Fruit fly (Drosophila melanogaster) whole organism, embryonic: ENCODE data around the gene cactin.

Experiments used
- Atf6 ChIP-seq: fragments of 200-800 bp; sonication (Bioruptor generic); IDR thresholded peaks from 2 replicates; pipeline ENCODE4 v1.3.6; 2022; ENCODE audit warnings: missing biosample characterization, missing genetic modification characterization
- BtbVII ChIP-seq: fragments of 200-800 bp; sonication (Bioruptor generic); optimal IDR thresholded peaks from 3 replicates; lab custom pipeline; 2017; ENCODE audit warnings: missing biosample characterization, mild to moderate bottlenecking, missing genetic modification characterization
- CG10462 ChIP-seq: fragments of 200-800 bp; sonication (Bioruptor generic); optimal IDR thresholded peaks from 2 replicates; lab custom pipeline; 2016; ENCODE audit warnings: missing biosample characterization, missing genetic modification characterization
- CG11247 ChIP-seq: fragments of 200-800 bp; sonication (Bioruptor generic); IDR thresholded peaks from 2 replicates; pipeline ENCODE4 v1.3.6; 2022; ENCODE audit warnings: missing biosample characterization, missing genetic modification characterization
- CG12391 ChIP-seq: fragments of 200-800 bp; sonication (Bioruptor generic); optimal IDR thresholded peaks from 3 replicates; lab custom pipeline; 2018; ENCODE audit warnings: missing biosample characterization, mild to moderate bottlenecking, missing genetic modification characterization, moderate library complexity
- CG14050 ChIP-seq: fragments of 200-800 bp; sonication (Bioruptor generic); IDR thresholded peaks from 3 replicates; pipeline ENCODE4 v1.3.6; 2022; ENCODE audit warnings: missing biosample characterization, missing genetic modification characterization
- CG14965 ChIP-seq: fragments of 200-800 bp; sonication (Bioruptor generic); optimal IDR thresholded peaks from 2 replicates; lab custom pipeline; 2016; ENCODE audit warnings: missing biosample characterization, missing genetic modification characterization, borderline replicate concordance
- CG4328 ChIP-seq: fragments of 200-800 bp; sonication (Bioruptor generic); optimal IDR thresholded peaks from 3 replicates; lab custom pipeline; 2017; ENCODE audit warnings: missing biosample characterization, missing genetic modification reagents, missing genetic modification characterization
- CG4424 ChIP-seq: fragments of 200-800 bp; sonication (Bioruptor generic); optimal IDR thresholded peaks from 3 replicates; lab custom pipeline; 2016; ENCODE audit warnings: missing biosample characterization, missing genetic modification characterization
- CG6683 ChIP-seq: fragments of 200-800 bp; sonication (Bioruptor generic); optimal IDR thresholded peaks from 2 replicates; lab custom pipeline; 2017; ENCODE audit warnings: missing biosample characterization, mild to moderate bottlenecking, missing genetic modification characterization, missing genetic modification reagents
- CG7745 ChIP-seq: fragments of 200-800 bp; sonication (Bioruptor generic); optimal IDR thresholded peaks from 2 replicates; lab custom pipeline; 2018; ENCODE audit warnings: missing biosample characterization, mild to moderate bottlenecking, missing genetic modification characterization, moderate library complexity
- CG8388 ChIP-seq: fragments of 200-800 bp; sonication (Bioruptor generic); optimal IDR thresholded peaks from 2 replicates; lab custom pipeline; 2019; ENCODE audit warnings: missing biosample characterization, mild to moderate bottlenecking, missing genetic modification characterization, moderate library complexity
- Camta ChIP-seq: fragments of 200-800 bp; sonication (Bioruptor generic); optimal IDR thresholded peaks from 2 replicates; lab custom pipeline; 2016; ENCODE audit warnings: missing biosample characterization, missing genetic modification characterization
- D ChIP-seq, 2 experiments: fragments of 200-800 bp in 1 of 2; fragments of >200 bp in 1 of 2; sonication (Bioruptor generic) in 1 of 2; optimal IDR thresholded peaks; 2 replicates in 1 of 2; 3 replicates in 1 of 2; lab custom pipeline; 2017; ENCODE audit warnings: mild to moderate bottlenecking in 1 of 2, missing biosample characterization in 1 of 2, missing genetic modification characterization in 1 of 2, missing genetic modification reagents in 1 of 2
- Deaf1 ChIP-seq: fragments of 200-800 bp; optimal IDR thresholded peaks from 3 replicates; lab custom pipeline; 2019; ENCODE audit warnings: missing biosample characterization, mild to moderate bottlenecking, missing genetic modification characterization, moderate library complexity
- Dref ChIP-seq: fragments of 200-800 bp; sonication (Bioruptor generic); IDR thresholded peaks from 2 replicates; pipeline ENCODE4 v1.3.6; 2022; ENCODE audit warnings: missing biosample characterization, missing genetic modification characterization
- Fer2 ChIP-seq: fragments of 200-800 bp; sonication (Bioruptor generic); optimal IDR thresholded peaks from 2 replicates; lab custom pipeline; 2018; ENCODE audit warnings: missing biosample characterization, mild to moderate bottlenecking, missing genetic modification characterization, moderate library complexity
- GATAe ChIP-seq: fragments of 200-800 bp; sonication (Bioruptor generic); conservative IDR thresholded peaks from 2 replicates; pipeline ENCODE4 v1.3.6; 2022; ENCODE audit warnings: missing biosample characterization, missing genetic modification characterization
- HLH54F ChIP-seq: fragments of 200-800 bp; sonication (Bioruptor generic); optimal IDR thresholded peaks from 3 replicates; lab custom pipeline; 2016; ENCODE audit warnings: missing biosample characterization, missing genetic modification characterization
- Hmx ChIP-seq: fragments of 200-800 bp; sonication (Bioruptor generic); optimal IDR thresholded peaks from 2 replicates; lab custom pipeline; 2016; ENCODE audit warnings: missing biosample characterization, missing genetic modification characterization
- Jarid2 ChIP-seq: fragments of 200-800 bp; sonication (Bioruptor generic); optimal IDR thresholded peaks from 3 replicates; lab custom pipeline; 2017; ENCODE audit warnings: mild to moderate bottlenecking, missing biosample characterization, missing genetic modification reagents, missing genetic modification characterization
- Med ChIP-seq: fragments of 200-800 bp; sonication (Bioruptor generic); peaks from one replicate; lab custom pipeline; 2016; ENCODE audit warnings: missing biosample characterization, missing genetic modification characterization, mild to moderate bottlenecking, inconsistent platforms, moderate library complexity
- NC2β ChIP-seq: fragments of 200-800 bp; sonication (Bioruptor generic); optimal IDR thresholded peaks from 2 replicates; lab custom pipeline; 2016; ENCODE audit warnings: missing biosample characterization, missing genetic modification characterization
- Nf-YC ChIP-seq: fragments of 200-800 bp; optimal IDR thresholded peaks from 3 replicates; lab custom pipeline; 2019; ENCODE audit warnings: missing biosample characterization, mild to moderate bottlenecking, missing genetic modification characterization, moderate library complexity
- Six4 ChIP-seq: fragments of 200-800 bp; sonication (Bioruptor generic); optimal IDR thresholded peaks from 2 replicates; lab custom pipeline; 2016; ENCODE audit warnings: missing biosample characterization, missing genetic modification characterization
- Vsx1 ChIP-seq: fragments of 200-800 bp; sonication (Bioruptor generic); optimal IDR thresholded peaks from 2 replicates; lab custom pipeline; 2017; ENCODE audit warnings: missing biosample characterization, mild to moderate bottlenecking, missing genetic modification characterization, missing genetic modification reagents
- Xbp1 ChIP-seq: fragments of 200-800 bp; sonication (Bioruptor generic); optimal IDR thresholded peaks from 3 replicates; lab custom pipeline; 2016; ENCODE audit warnings: missing biosample characterization, mild to moderate bottlenecking, missing genetic modification characterization
- YL-1 ChIP-seq: fragments of 200-800 bp; sonication (Bioruptor generic); optimal IDR thresholded peaks from 3 replicates; lab custom pipeline; 2017; ENCODE audit warnings: missing biosample characterization, mild to moderate bottlenecking, missing genetic modification characterization
- ase ChIP-seq: fragments of 200-800 bp; sonication (Bioruptor generic); IDR thresholded peaks from 3 replicates; pipeline ENCODE4 v1.3.6; 2022; ENCODE audit warnings: missing biosample characterization, missing genetic modification characterization
- cg ChIP-seq: fragments of 200-800 bp; sonication (Bioruptor generic); optimal IDR thresholded peaks from 3 replicates; lab custom pipeline; 2019; ENCODE audit warnings: missing biosample characterization, mild to moderate bottlenecking, missing genetic modification characterization, moderate library complexity
- chinmo ChIP-seq: fragments of 200-800 bp; sonication (Bioruptor generic); IDR thresholded peaks from 4 replicates; pipeline ENCODE4 v1.3.6; 2022; ENCODE audit warnings: missing biosample characterization, missing genetic modification characterization; ENCODE audit not compliant: partially characterized antibody
- chm ChIP-seq: fragments of 200-800 bp; sonication (Bioruptor generic); IDR thresholded peaks from 2 replicates; pipeline ENCODE4 v1.3.6; 2022; ENCODE audit warnings: missing biosample characterization, missing genetic modification characterization
- corto ChIP-seq: fragments of 200-800 bp; sonication (Bioruptor generic); optimal IDR thresholded peaks from 2 replicates; lab custom pipeline; 2016; ENCODE audit warnings: missing biosample characterization, mild to moderate bottlenecking, missing genetic modification characterization, moderate library complexity
- croc ChIP-seq: fragments of 200-800 bp; sonication (Bioruptor generic); conservative IDR thresholded peaks from 3 replicates; pipeline ENCODE4 v1.3.6; 2022; ENCODE audit warnings: missing biosample characterization, missing genetic modification characterization
- crp ChIP-seq, 2 experiments: fragments of 200-800 bp; sonication (Bioruptor generic); optimal IDR thresholded peaks; 2 replicates in 1 of 2; 3 replicates in 1 of 2; lab custom pipeline; 2017; ENCODE audit warnings: missing biosample characterization in 2 of 2, missing genetic modification characterization in 2 of 2, mild to moderate bottlenecking in 1 of 2, moderate library complexity in 1 of 2
- ewg ChIP-seq: fragments of 200-800 bp; sonication (Bioruptor generic); optimal IDR thresholded peaks from 3 replicates; lab custom pipeline; 2017; ENCODE audit warnings: mild to moderate bottlenecking, missing biosample characterization, missing genetic modification reagents, missing genetic modification characterization
- ftz-f1 ChIP-seq: fragments of 200-800 bp; sonication (Bioruptor generic); optimal IDR thresholded peaks from 2 replicates; lab custom pipeline; 2016; ENCODE audit warnings: missing biosample characterization, missing genetic modification characterization
- gro ChIP-seq: fragments of 200-800 bp; sonication (Bioruptor generic); optimal IDR thresholded peaks from 2 replicates; lab custom pipeline; 2016; ENCODE audit warnings: missing biosample characterization, missing genetic modification characterization
- ham ChIP-seq: fragments of 200-800 bp; sonication (Bioruptor generic); IDR thresholded peaks from 2 replicates; pipeline ENCODE4 v1.3.6; 2022; ENCODE audit warnings: missing biosample characterization, missing genetic modification characterization
- kay ChIP-seq: fragments of 200-800 bp; sonication (Bioruptor generic); optimal IDR thresholded peaks from 2 replicates; lab custom pipeline; 2016; ENCODE audit warnings: missing biosample characterization, missing genetic modification characterization
- lab ChIP-seq: fragments of 200-800 bp; sonication (Bioruptor generic); optimal IDR thresholded peaks from 3 replicates; lab custom pipeline; 2017; ENCODE audit warnings: missing biosample characterization, missing genetic modification characterization, mild to moderate bottlenecking, moderate library complexity, missing genetic modification reagents
- lola ChIP-seq, 3 experiments: fragments of >200 bp in 2 of 3; fragments of 200-800 bp in 1 of 3; sonication (Bioruptor generic) in 1 of 3; optimal IDR thresholded peaks; 2 replicates each; lab custom pipeline; 2017 to 2019; ENCODE audit warnings: missing biosample characterization in 3 of 3, missing genetic modification characterization in 3 of 3, mild to moderate bottlenecking in 1 of 3, moderate library complexity in 1 of 3
- peb ChIP-seq: fragments of 200-800 bp; sonication (Bioruptor generic); IDR thresholded peaks from 2 replicates; pipeline ENCODE4 v1.3.6; 2022; ENCODE audit warnings: missing biosample characterization, missing genetic modification characterization
- phol ChIP-seq: fragments of 200-800 bp; sonication (Bioruptor generic); optimal IDR thresholded peaks from 3 replicates; lab custom pipeline; 2018; ENCODE audit warnings: missing biosample characterization, mild to moderate bottlenecking, missing genetic modification characterization, moderate library complexity
- pum ChIP-seq: fragments of 200-800 bp; sonication (Bioruptor generic); optimal IDR thresholded peaks from 2 replicates; lab custom pipeline; 2016; ENCODE audit warnings: missing biosample characterization, missing genetic modification characterization
- scrt ChIP-seq: fragments of 200-800 bp; sonication (Bioruptor generic); optimal IDR thresholded peaks from 2 replicates; lab custom pipeline; 2018; ENCODE audit warnings: missing biosample characterization, mild to moderate bottlenecking, missing genetic modification characterization, moderate library complexity
- sens ChIP-seq: fragments of 200-800 bp; sonication (Bioruptor generic); peaks from one replicate; lab custom pipeline; 2016; ENCODE audit warnings: missing biosample characterization, missing genetic modification characterization
- wdn ChIP-seq: fragments of 200-800 bp; sonication (Bioruptor generic); IDR thresholded peaks from 2 replicates; pipeline ENCODE4 v1.3.6; 2022; ENCODE audit warnings: missing biosample characterization, missing genetic modification characterization
- zf30C ChIP-seq: fragments of 200-800 bp; sonication (Bioruptor generic); optimal IDR thresholded peaks from 3 replicates; lab custom pipeline; 2018; ENCODE audit warnings: missing biosample characterization, mild to moderate bottlenecking, missing genetic modification characterization

Gene cactin

DNA sequence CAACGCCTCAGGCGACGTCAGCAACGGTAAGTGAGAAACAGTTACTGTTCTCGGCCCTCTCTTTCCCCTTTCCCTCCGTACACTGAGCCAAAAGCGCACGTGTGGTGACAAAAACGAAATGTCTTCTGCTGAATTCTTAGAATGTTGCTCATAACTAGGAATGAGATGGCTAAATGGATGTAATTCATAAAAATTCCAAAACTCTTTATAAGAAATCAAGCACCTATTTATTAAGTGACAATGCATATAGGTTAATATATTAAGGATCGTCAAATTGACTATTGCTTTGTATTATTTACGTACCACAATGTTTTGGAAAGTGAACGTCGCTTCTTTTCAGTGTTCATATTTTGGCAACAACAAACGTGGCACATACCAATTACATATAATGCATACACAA, 10.7 kb downstream of the cactin start (continued):
- TF ChIP-seq kay (GFP tag; lab: Kevin White, UChicago) (no peak), sens (peak; percentile 58), Vsx1 (GFP tag; lab: Kevin White, UChicago) (no peak), CG11247 (GFP tag; lab: Robert Waterston, UW) (no peak), Jarid2 (GFP tag; lab: Kevin White, UChicago) (no peak), NC2β (GFP tag; lab: Kevin White, UChicago) (no peak), croc (GFP tag; lab: Robert Waterston, UW) (no peak), CG12391 (tag; lab: Kevin White, UChicago) (peak; percentile 15), Fer2 (tag; lab: Kevin White, UChicago) (no peak), lab (peak; percentile 69), phol (tag; lab: Kevin White, UChicago) (no peak), CG4328 (GFP tag; lab: Kevin White, UChicago) (no peak), ham (no peak), Deaf1 (tag; lab: Kevin White, UChicago) (peak; percentile 2), pum (GFP tag; lab: Kevin White, UChicago) (peak; percentile 11), Atf6 (GFP tag; lab: Robert Waterston, UW) (peak; percentile 60), HLH54F (peak; percentile 26), Xbp1 (GFP tag; lab: Kevin White, UChicago) (peak; percentile 28), CG14965 (no peak)

DNA sequence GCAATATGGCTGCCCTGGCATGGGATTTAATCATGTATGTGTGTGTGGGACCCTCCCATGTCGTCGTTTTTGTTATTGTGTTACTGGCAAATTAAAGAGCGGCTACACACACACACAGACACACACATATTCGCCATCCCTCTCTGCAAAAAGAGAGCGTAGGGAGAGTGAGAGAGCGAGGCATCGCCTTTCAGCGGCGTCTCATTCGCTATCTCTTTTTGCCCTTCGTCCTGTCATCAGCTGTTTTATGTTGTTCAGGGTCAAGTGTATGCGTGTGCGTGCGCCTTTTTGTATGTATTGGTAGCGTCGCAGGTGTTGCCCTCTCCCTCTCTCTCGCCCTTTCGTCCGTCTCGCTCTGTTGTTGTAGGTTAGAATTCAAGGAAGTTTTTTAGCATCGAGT, 13.0 kb downstream of the cactin start:
- TF ChIP-seq corto (GFP tag; lab: Kevin White, UChicago): no peak
- TF ChIP-seq peb (GFP tag; lab: Robert Waterston, UW): no peak
- peak; percentile 49 for TF ChIP-seq ftz-f1 (GFP tag; lab: Kevin White, UChicago)
- no peak for TF ChIP-seq D (optimal IDR thresholded peaks at IDR 0.05; lab: Kevin White, UChicago)
- TF ChIP-seq D (GFP tag; optimal IDR thresholded peaks at IDR 0.05; lab: Kevin White, UChicago): no peak
- TF ChIP-seq CG6683 (GFP tag; lab: Kevin White, UChicago): no peak
- TF ChIP-seq Camta (GFP tag; lab: Kevin White, UChicago): no peak
- TF ChIP-seq scrt (GFP tag; lab: Kevin White, UChicago): peak; percentile 47
- TF ChIP-seq chm: no peak
- TF ChIP-seq gro: no peak
- no peak for TF ChIP-seq lola (GFP tag; optimal IDR thresholded peaks at IDR 0.05; lab: Kevin White, UChicago)
- TF ChIP-seq chinmo (GFP tag; lab: Robert Waterston, UW): 0 out of 4 replicates have a peak, but pooled peaks have one; percentile 40
- peak in 1 of 2 experiments; percentile 55 for TF ChIP-seq crp (GFP tag; optimal IDR thresholded peaks at IDR 0.05; lab: Kevin White, UChicago)
- TF ChIP-seq ewg (GFP tag; lab: Kevin White, UChicago): peak; percentile 20
- no peak for TF ChIP-seq Jarid2 (GFP tag; lab: Kevin White, UChicago)
- TF ChIP-seq cg: peak; percentile 63
- TF ChIP-seq GATAe: no peak
- no peak for TF ChIP-seq Hmx (GFP tag; lab: Kevin White, UChicago)
- TF ChIP-seq BtbVII (GFP tag; lab: Kevin White, UChicago): no peak
- TF ChIP-seq CG4424: no peak
- no peak for TF ChIP-seq Vsx1 (GFP tag; lab: Kevin White, UChicago)
- no peak for TF ChIP-seq wdn (GFP tag; lab: Robert Waterston, UW)
- no peak for TF ChIP-seq Atf6 (GFP tag; lab: Robert Waterston, UW)
- no peak for TF ChIP-seq CG8388
- no peak for TF ChIP-seq zf30C (GFP tag; lab: Kevin White, UChicago)
- TF ChIP-seq Dref (GFP tag; lab: Robert Waterston, UW): no peak
- no peak for TF ChIP-seq CG14050 (GFP tag; lab: Robert Waterston, UW)
- TF ChIP-seq YL-1: no peak
- peak; percentile 23 for TF ChIP-seq Med (GFP tag; lab: Kevin White, UChicago)
- TF ChIP-seq Six4 (GFP tag; lab: Kevin White, UChicago): no peak
- no peak for TF ChIP-seq ase
- peak; percentile 29 for TF ChIP-seq Nf-YC (tag; lab: Kevin White, UChicago)
- no peak for TF ChIP-seq CG7745 (tag; lab: Kevin White, UChicago)
- no peak for TF ChIP-seq NC2β (GFP tag; lab: Kevin White, UChicago)
- TF ChIP-seq CG10462 (GFP tag; lab: Kevin White, UChicago): no peak
